Worm (Caenorhabditis elegans) whole organism, L1 larva: ENCODE results near the gene Y53C12B.1.

Experiments
- C04F5.9 ChIP-seq: sonication (generic microtip); optimal IDR thresholded peaks from 2 replicates; lab custom pipeline; 2016; ENCODE audit warnings: missing genetic modification characterization, missing compliant biosample characterization
- C16A3.4 ChIP-seq: fragments of 150-350 bp; optimal IDR thresholded peaks from 2 replicates; lab custom pipeline; 2014; ENCODE audit warnings: missing biosample characterization, missing genetic modification characterization
- C34B4.2 ChIP-seq: sonication (generic microtip); optimal IDR thresholded peaks from 2 replicates; lab custom pipeline; 2017; ENCODE audit warnings: mild to moderate bottlenecking, missing genetic modification characterization, missing compliant biosample characterization
- F16B12.6 ChIP-seq: fragments of 150-350 bp; optimal IDR thresholded peaks from 2 replicates; lab custom pipeline; 2014; ENCODE audit warnings: missing biosample characterization, missing genetic modification characterization
- Y116A8C.19 ChIP-seq: sonication (generic microtip); optimal IDR thresholded peaks from 2 replicates; lab custom pipeline; 2016; ENCODE audit warnings: missing compliant biosample characterization, missing genetic modification characterization, borderline replicate concordance
- aha-1 ChIP-seq: fragments of 150-350 bp; optimal IDR thresholded peaks from 2 replicates; lab custom pipeline; 2014; ENCODE audit warnings: missing biosample characterization, missing genetic modification characterization
- aly-2 ChIP-seq: fragments of 150-350 bp; optimal IDR thresholded peaks from 2 replicates; lab custom pipeline; 2014; ENCODE audit warnings: missing biosample characterization, missing genetic modification characterization
- ceh-8 ChIP-seq: fragments of 200-800 bp; sonication (Bioruptor generic); optimal IDR thresholded peaks from 2 replicates; lab custom pipeline; 2018; ENCODE audit warnings: mild to moderate bottlenecking, missing genetic modification characterization, moderate library complexity, missing compliant biosample characterization
- ceh-90 ChIP-seq: sonication (generic microtip); optimal IDR thresholded peaks from 2 replicates; lab custom pipeline; 2016; ENCODE audit warnings: missing genetic modification characterization, missing compliant biosample characterization
- ces-1 ChIP-seq: fragments of 150-350 bp; optimal IDR thresholded peaks from 2 replicates; lab custom pipeline; 2014; ENCODE audit warnings: missing biosample characterization, missing genetic modification reagents, missing genetic modification characterization
- dpl-1 ChIP-seq, 3 experiments: fragments of 150-350 bp in 2 of 3; sonication (generic microtip) in 1 of 3; optimal IDR thresholded peaks; 2 replicates each; lab custom pipeline; 2014 to 2017; ENCODE audit warnings: missing biosample characterization in 3 of 3, missing genetic modification characterization in 3 of 3, missing genetic modification reagents in 3 of 3
- dsc-1 ChIP-seq: sonication (generic microtip); optimal IDR thresholded peaks from 2 replicates; lab custom pipeline; 2016; ENCODE audit warnings: mild to moderate bottlenecking, missing genetic modification characterization, missing compliant biosample characterization
- efl-3 ChIP-seq: fragments of 200-800 bp; sonication (Bioruptor generic); optimal IDR thresholded peaks from 2 replicates; lab custom pipeline; 2018; ENCODE audit warnings: mild to moderate bottlenecking, missing genetic modification characterization, missing compliant biosample characterization
- egl-13 ChIP-seq: sonication (generic microtip); optimal IDR thresholded peaks from 2 replicates; lab custom pipeline; 2016; ENCODE audit warnings: missing genotype, missing genetic modification reagents, missing genetic modification characterization, missing compliant biosample characterization
- elt-3 ChIP-seq, 6 experiments: fragments of 150-350 bp in 1 of 6; sonication (generic microtip); optimal IDR thresholded peaks; 2 replicates each; lab custom pipeline; 2017 to 2018; ENCODE audit warnings: missing biosample characterization in 6 of 6, missing genetic modification characterization in 6 of 6, inconsistent platforms in 1 of 6
- ets-5 ChIP-seq: fragments of 200-800 bp; sonication (Bioruptor generic); IDR thresholded peaks from 2 replicates; pipeline ENCODE4 v1.3.6; 2022; ENCODE audit warnings: missing genetic modification characterization, missing compliant biosample characterization
- fkh-10 ChIP-seq: sonication (generic microtip); optimal IDR thresholded peaks from 2 replicates; lab custom pipeline; 2017; ENCODE audit warnings: missing biosample characterization, missing genetic modification reagents, missing genetic modification characterization
- fkh-8 ChIP-seq: sonication (generic microtip); optimal IDR thresholded peaks from 2 replicates; lab custom pipeline; 2016; ENCODE audit warnings: mild to moderate bottlenecking, missing genetic modification characterization, missing compliant biosample characterization
- hlh-4 ChIP-seq: sonication (generic microtip); optimal IDR thresholded peaks from 2 replicates; lab custom pipeline; 2016; ENCODE audit warnings: mild to moderate bottlenecking, missing genetic modification characterization, missing compliant biosample characterization
- isw-1 ChIP-seq: fragments of 200-800 bp; sonication (Bioruptor generic); IDR thresholded peaks from 2 replicates; pipeline ENCODE4 v1.3.6; 2022; ENCODE audit warnings: missing genetic modification characterization, missing compliant biosample characterization
- jun-1 ChIP-seq: fragments of 150-350 bp; optimal IDR thresholded peaks from 2 replicates; lab custom pipeline; 2014; ENCODE audit warnings: missing biosample characterization, missing genetic modification reagents, missing genetic modification characterization
- lin-13 ChIP-seq: fragments of 150-350 bp; optimal IDR thresholded peaks from 2 replicates; lab custom pipeline; 2014; ENCODE audit warnings: missing biosample characterization, missing genetic modification reagents, missing genetic modification characterization
- lin-14 ChIP-seq: fragments of 200-800 bp; sonication (Bioruptor generic); optimal IDR thresholded peaks from 2 replicates; lab custom pipeline; 2018; ENCODE audit warnings: mild to moderate bottlenecking, missing genetic modification characterization, moderate library complexity, missing compliant biosample characterization
- lin-35 ChIP-seq, 2 experiments: fragments of 150-350 bp; optimal IDR thresholded peaks; 2 replicates each; lab custom pipeline; 2014; ENCODE audit warnings: missing biosample characterization in 2 of 2, missing genetic modification characterization in 2 of 2, missing genetic modification reagents in 2 of 2
- lsy-2 ChIP-seq, 2 experiments: fragments of 150-350 bp; optimal IDR thresholded peaks; 2 replicates each; lab custom pipeline; 2014; ENCODE audit warnings: missing biosample characterization in 2 of 2, missing genetic modification characterization in 2 of 2
- mab-9 ChIP-seq: fragments of 200-800 bp; sonication (Bioruptor generic); IDR thresholded peaks from 2 replicates; pipeline ENCODE4 v1.3.6; 2022; ENCODE audit warnings: missing genetic modification reagents, missing genetic modification characterization, missing compliant biosample characterization
- mef-2 ChIP-seq: fragments of 150-350 bp; optimal IDR thresholded peaks from 2 replicates; lab custom pipeline; 2014; ENCODE audit warnings: missing biosample characterization, missing genetic modification characterization
- mep-1 ChIP-seq: fragments of 150-350 bp; optimal IDR thresholded peaks from 2 replicates; lab custom pipeline; 2014; ENCODE audit warnings: missing biosample characterization, missing genetic modification characterization
- nhr-11 ChIP-seq: fragments of 150-350 bp; optimal IDR thresholded peaks from 2 replicates; lab custom pipeline; 2014; ENCODE audit warnings: missing biosample characterization, missing genetic modification characterization
- nhr-19 ChIP-seq: fragments of 200-800 bp; sonication (Bioruptor generic); conservative IDR thresholded peaks from 2 replicates; pipeline ENCODE4 v1.3.6; 2022; ENCODE audit warnings: missing genetic modification characterization, missing compliant biosample characterization
- nhr-20 ChIP-seq: sonication (generic microtip); optimal IDR thresholded peaks from 2 replicates; lab custom pipeline; 2016; ENCODE audit warnings: mild to moderate bottlenecking, missing genetic modification characterization, missing compliant biosample characterization
- nhr-28 ChIP-seq: fragments of 150-350 bp; optimal IDR thresholded peaks from 2 replicates; lab custom pipeline; 2014; ENCODE audit warnings: missing biosample characterization, missing genetic modification characterization
- nhr-71 ChIP-seq: sonication (generic microtip); optimal IDR thresholded peaks from 2 replicates; lab custom pipeline; 2016; ENCODE audit warnings: mild to moderate bottlenecking, missing genetic modification characterization, moderate library complexity, missing compliant biosample characterization
- nhr-76 ChIP-seq: sonication (generic microtip); optimal IDR thresholded peaks from 2 replicates; lab custom pipeline; 2017; ENCODE audit warnings: missing biosample characterization, missing genetic modification characterization
- nhr-77 ChIP-seq: fragments of 150-350 bp; optimal IDR thresholded peaks from 2 replicates; lab custom pipeline; 2014; ENCODE audit warnings: missing biosample characterization, missing genetic modification characterization
- nhr-84 ChIP-seq: sonication (generic microtip); optimal IDR thresholded peaks from 2 replicates; lab custom pipeline; 2017; ENCODE audit warnings: missing biosample characterization, missing genetic modification characterization
- nhr-85 ChIP-seq: sonication (generic microtip); peaks from one replicate; lab custom pipeline; 2016; ENCODE audit warnings: missing genetic modification characterization, inconsistent platforms, missing compliant biosample characterization
- pax-3 ChIP-seq: fragments of 200-800 bp; sonication (Bioruptor generic); optimal IDR thresholded peaks from 2 replicates; lab custom pipeline; 2018; ENCODE audit warnings: mild to moderate bottlenecking, missing genetic modification characterization, moderate library complexity, missing compliant biosample characterization
- sox-4 ChIP-seq: sonication (generic microtip); optimal IDR thresholded peaks from 2 replicates; lab custom pipeline; 2016; ENCODE audit warnings: missing genetic modification characterization, missing compliant biosample characterization
- sptf-1 ChIP-seq: fragments of 150-350 bp; optimal IDR thresholded peaks from 2 replicates; lab custom pipeline; 2014; ENCODE audit warnings: missing biosample characterization, missing genetic modification characterization
- unc-62 ChIP-seq: fragments of 150-350 bp; optimal IDR thresholded peaks from 2 replicates; lab custom pipeline; 2014; ENCODE audit warnings: missing biosample characterization, missing genetic modification reagents, missing genetic modification characterization
- unc-86 ChIP-seq: sonication (generic microtip); optimal IDR thresholded peaks from 2 replicates; lab custom pipeline; 2016; ENCODE audit warnings: missing genetic modification characterization, missing compliant biosample characterization
- unc-98 ChIP-seq: fragments of 200-800 bp; sonication (Bioruptor generic); IDR thresholded peaks from 2 replicates; pipeline ENCODE4 v1.3.6; 2022; ENCODE audit warnings: missing genetic modification characterization, missing compliant biosample characterization
- xbp-1 ChIP-seq: sonication (generic microtip); optimal IDR thresholded peaks from 2 replicates; lab custom pipeline; 2016; ENCODE audit warnings: missing genetic modification characterization, missing compliant biosample characterization
- zip-4 ChIP-seq: fragments of 200-800 bp; sonication (Bioruptor generic); optimal IDR thresholded peaks from 2 replicates; lab custom pipeline; 2018; ENCODE audit warnings: mild to moderate bottlenecking, missing genetic modification characterization, moderate library complexity, missing compliant biosample characterization
- ztf-11 ChIP-seq, 2 experiments: sonication (generic microtip); optimal IDR thresholded peaks; 2 replicates each; lab custom pipeline; 2016 to 2017; ENCODE audit warnings: missing genetic modification characterization in 2 of 2, missing biosample characterization in 1 of 2, missing compliant biosample characterization in 1 of 2

Gene Y53C12B.1

ce11 chrII:9769797-9770520, 24.1 kb upstream of the Y53C12B.1 start, which contains the start of gene aqp-10 (continued):
- TF ChIP-seq isw-1 (GFP tag; lab: Robert Waterston, UW), result no peak
- peak; percentile 82 for TF ChIP-seq nhr-85 (tag; lab: Kevin White, UChicago)
- peak; percentile 17 to 79 for TF ChIP-seq lin-35 (GFP tag; optimal IDR thresholded peaks at IDR 0.05; lab: Kevin White, UChicago)
- peak; percentile 54 for TF ChIP-seq lin-14 (GFP tag; lab: Kevin White, UChicago)
- TF ChIP-seq lsy-2 (tag; optimal IDR thresholded peaks at IDR 0.05; lab: Kevin White, UChicago), result peak; percentile 54 to 68
- TF ChIP-seq nhr-71, result peak; percentile 68
- no peak for TF ChIP-seq zip-4 (GFP tag; lab: Kevin White, UChicago)
- peak; percentile 78 for TF ChIP-seq xbp-1 (tag; lab: Kevin White, UChicago)
- TF ChIP-seq C04F5.9 (tag; lab: Kevin White, UChicago), result no peak
- TF ChIP-seq nhr-19 (GFP tag; lab: Robert Waterston, UW), result peak; percentile 47
- no peak for TF ChIP-seq nhr-77 (tag; lab: Kevin White, UChicago)
- 0 out of 2 replicates have a peak, but pooled peaks have one; percentile 39 for TF ChIP-seq mab-9 (GFP tag; lab: Robert Waterston, UW)
- TF ChIP-seq sptf-1, result no peak
- TF ChIP-seq ets-5, result no peak
- no peak for TF ChIP-seq nhr-84 (tag; lab: Kevin White, UChicago)
- TF ChIP-seq nhr-11 (tag; lab: Kevin White, UChicago), result no peak
- TF ChIP-seq hlh-4 (tag; lab: Kevin White, UChicago), result no peak
- TF ChIP-seq ces-1 (GFP tag; lab: Kevin White, UChicago), result no peak
- no peak for TF ChIP-seq unc-98 (GFP tag; lab: Robert Waterston, UW)
- peak in 2 of 3 experiments; percentile 55 to 61 for TF ChIP-seq dpl-1 (GFP tag; optimal IDR thresholded peaks at IDR 0.05; lab: Kevin White, UChicago)
- no peak for TF ChIP-seq pax-3
- no peak for TF ChIP-seq fkh-10 (GFP tag; lab: Kevin White, UChicago)
- no peak for TF ChIP-seq jun-1 (tag; lab: Kevin White, UChicago)
- TF ChIP-seq dsc-1 (tag; lab: Kevin White, UChicago), result peak; percentile 15
- no peak for TF ChIP-seq C34B4.2 (tag; lab: Kevin White, UChicago)
- peak; percentile 78 for TF ChIP-seq mep-1
- TF ChIP-seq ceh-90 (tag; lab: Kevin White, UChicago), result no peak
- TF ChIP-seq efl-3 (GFP tag; lab: Kevin White, UChicago), result no peak
- TF ChIP-seq mef-2 (tag; lab: Kevin White, UChicago), result no peak
- TF ChIP-seq unc-62 (GFP tag; lab: Kevin White, UChicago), result no peak
- no peak for TF ChIP-seq nhr-28 (tag; lab: Kevin White, UChicago)
- no peak for TF ChIP-seq sox-4 (tag; lab: Kevin White, UChicago)
- TF ChIP-seq F16B12.6 (tag; lab: Kevin White, UChicago), result peak; percentile 87
- no peak for TF ChIP-seq aha-1
- no peak for TF ChIP-seq nhr-76 (tag; lab: Kevin White, UChicago)
- no peak for TF ChIP-seq lin-13
- TF ChIP-seq fkh-8 (tag; lab: Kevin White, UChicago), result no peak
- no peak for TF ChIP-seq ceh-8 (GFP tag; lab: Kevin White, UChicago)
- no peak for TF ChIP-seq unc-86 (tag; lab: Kevin White, UChicago)
- TF ChIP-seq nhr-20 (tag; lab: Kevin White, UChicago), result peak; percentile 73
- no peak for TF ChIP-seq Y116A8C.19 (tag; lab: Kevin White, UChicago)
- no peak for TF ChIP-seq egl-13 (tag; lab: Kevin White, UChicago)
- peak in 2 of 6 experiments; percentile 3 to 27 for TF ChIP-seq elt-3 (tag; optimal IDR thresholded peaks at IDR 0.05; lab: Kevin White, UChicago)
- TF ChIP-seq aly-2 (tag; lab: Kevin White, UChicago), result no peak
- TF ChIP-seq ztf-11 (tag; optimal IDR thresholded peaks at IDR 0.05; lab: Kevin White, UChicago), result no peak
- peak; percentile 44 for TF ChIP-seq C16A3.4 (tag; lab: Kevin White, UChicago)
